Fruit fly (Drosophila melanogaster): ENCODE results near the gene XNP.

The XNP gene

dm6 chr3R:25489116-25489515 is 6.5 kb upstream of the XNP start (continued):
- TF ChIP-seq fd64A (GFP tag; optimal IDR thresholded peaks at IDR 0.05) (peak; percentile 47), CG2889 (GFP tag; IDR thresholded peaks at IDR 0.05) (no peak), en (GFP tag; optimal IDR thresholded peaks at IDR 0.05) (no peak), CG17361 (GFP tag; IDR thresholded peaks at IDR 0.05) (peak; percentile 74), ftz-f1 (GFP tag; optimal IDR thresholded peaks at IDR 0.05) (no peak), CG8924 (tag; optimal IDR thresholded peaks at IDR 0.05) (peak; percentile 68), ATbp (GFP tag; optimal IDR thresholded peaks at IDR 0.05) (peak; percentile 66), Kr (GFP tag; optimal IDR thresholded peaks at IDR 0.05) (no peak), CG4360 (GFP tag; IDR thresholded peaks at IDR 0.05) (no peak), CG7928 (GFP tag; optimal IDR thresholded peaks at IDR 0.05) (no peak), CG17612 (GFP tag; IDR thresholded peaks at IDR 0.05) (no peak), CG17328 (GFP tag; IDR thresholded peaks at IDR 0.05) (peak; percentile 56; the same call in 1 of the 2 replicates), CkIIα-i1 (GFP tag; IDR thresholded peaks at IDR 0.05) (no peak), CG11560 (tag; IDR thresholded peaks at IDR 0.05) (0 out of 3 replicates have a peak, but pooled peaks have one; percentile 12), Six4 (GFP tag; optimal IDR thresholded peaks at IDR 0.05) (peak; percentile 54), CG4617 (GFP tag; optimal IDR thresholded peaks at IDR 0.05; ENCODE audit: borderline replicate concordance) (no peak), Sin3A (optimal IDR thresholded peaks at IDR 0.05) (no peak), seq (GFP tag; IDR thresholded peaks at IDR 0.05) (no peak), Dll (GFP tag; IDR thresholded peaks at IDR 0.05; ENCODE audit: partially characterized antibody) (no peak), CG5180 (GFP tag; optimal IDR thresholded peaks at IDR 0.05) (no peak), nerfin-1 (tag; optimal IDR thresholded peaks at IDR 0.05) (peak; percentile 3), CG30020 (tag; optimal IDR thresholded peaks at IDR 0.05) (no peak), Optix (GFP tag; IDR thresholded peaks at IDR 0.05) (no peak), CG12155 (GFP tag; optimal IDR thresholded peaks at IDR 0.05) (peak; percentile 5), pho (GFP tag; optimal IDR thresholded peaks at IDR 0.05) (no peak), CG9817 (tag; optimal IDR thresholded peaks at IDR 0.05) (peak; percentile 18), corto (GFP tag; optimal IDR thresholded peaks at IDR 0.05) (no peak), CG8944 (GFP tag; optimal IDR thresholded peaks at IDR 0.05) (no peak), CG13287 (GFP tag; IDR thresholded peaks at IDR 0.05; ENCODE audit: partially characterized antibody) (no peak), CrebB (tag; optimal IDR thresholded peaks at IDR 0.05) (no peak), Lim3 (GFP tag; IDR thresholded peaks at IDR 0.05) (no peak), CG9797 (GFP tag; optimal IDR thresholded peaks at IDR 0.05) (peak; percentile 16), chinmo (GFP tag; IDR thresholded peaks at IDR 0.05; ENCODE audit: partially characterized antibody) (no peak), CG7963 (GFP tag; IDR thresholded peaks at IDR 0.05; ENCODE audit: partially characterized antibody) (no peak), bcd (GFP tag; optimal IDR thresholded peaks at IDR 0.05) (peak; percentile 60), CG30431 (GFP tag; optimal IDR thresholded peaks at IDR 0.05) (no peak), Drgx (GFP tag; IDR thresholded peaks at IDR 0.05) (peak; percentile 73), dati (GFP tag; IDR thresholded peaks at IDR 0.05) (no peak; the same call in 1 of the 2 replicates), Tbp (GFP tag; optimal IDR thresholded peaks at IDR 0.05) (no peak), nerfin-2 (GFP tag; IDR thresholded peaks at IDR 0.05; ENCODE audit: partially characterized antibody) (no peak), ro (GFP tag; IDR thresholded peaks at IDR 0.05) (peak; percentile 12; the same call in 1 of the 2 replicates), unc-4 (GFP tag; IDR thresholded peaks at IDR 0.05; ENCODE audit: partially characterized antibody) (no peak), CG11695 (GFP tag; IDR thresholded peaks at IDR 0.05) (peak; percentile 78; the same call in 2 of the 3 replicates), Doc3 (GFP tag; IDR thresholded peaks at IDR 0.05; ENCODE audit: partially characterized antibody) (no peak), zf30C (GFP tag; optimal IDR thresholded peaks at IDR 0.05) (peak; percentile 62), D (optimal IDR thresholded peaks at IDR 0.05) (no peak), D (GFP tag; optimal IDR thresholded peaks at IDR 0.05) (peak; percentile 57), NC2α (GFP tag; optimal IDR thresholded peaks at IDR 0.05) (no peak), Oaz (GFP tag; IDR thresholded peaks at IDR 0.05) (no peak)

All from whole organism, embryonic.